Worm (Caenorhabditis elegans): ENCODE measurements around the gene Y57E12AL.2.

ce11 chrV:7096811-7097210 lies 38.9 kb downstream of the Y57E12AL.2 start:
- TF ChIP-seq tlp-1 (tag; optimal IDR thresholded peaks at IDR 0.05) (no peak), aly-2 (tag; optimal IDR thresholded peaks at IDR 0.05) (no peak), nhr-11 (tag; optimal IDR thresholded peaks at IDR 0.05) (no peak), lir-3 (tag; optimal IDR thresholded peaks at IDR 0.05; ENCODE audit: poor library complexity) (no peak)

Data from whole organism, L1 larva.